Fruit fly (Drosophila melanogaster) whole organism, embryonic: ENCODE data around the gene CG12511.

Experiments
- BEAF-32 ChIP-seq: fragments of 200-800 bp; sonication (Bioruptor generic); optimal IDR thresholded peaks from 3 replicates; lab custom pipeline; 2017; ENCODE audit warnings: missing biosample characterization, missing genetic modification characterization, mild to moderate bottlenecking, moderate library complexity, missing genetic modification reagents
- Bgb ChIP-seq: fragments of 200-800 bp; sonication (Bioruptor generic); IDR thresholded peaks from 2 replicates; pipeline ENCODE4 v1.3.6; 2022; ENCODE audit warnings: missing biosample characterization, missing genetic modification characterization; ENCODE audit not compliant: partially characterized antibody
- Blimp-1 ChIP-seq: fragments of 200-800 bp; sonication (Bioruptor generic); optimal IDR thresholded peaks from 3 replicates; lab custom pipeline; 2018; ENCODE audit warnings: missing biosample characterization, missing genetic modification characterization, mild to moderate bottlenecking, moderate library complexity, missing genetic modification reagents
- CG1024 ChIP-seq: fragments of 200-800 bp; sonication (Bioruptor generic); IDR thresholded peaks from 2 replicates; pipeline ENCODE4 v1.3.6; 2022; ENCODE audit warnings: missing biosample characterization, missing genetic modification characterization
- CG11398 ChIP-seq: fragments of 200-800 bp; sonication (Bioruptor generic); optimal IDR thresholded peaks from 2 replicates; lab custom pipeline; 2016; ENCODE audit warnings: missing biosample characterization, missing genetic modification characterization
- CG11560 ChIP-seq: fragments of 200-800 bp; sonication (Bioruptor generic); IDR thresholded peaks from 3 replicates; pipeline ENCODE4 v1.3.6; 2022; ENCODE audit warnings: missing biosample characterization, missing genetic modification characterization
- CG12769 ChIP-seq: fragments of 200-800 bp; sonication (Bioruptor generic); optimal IDR thresholded peaks from 2 replicates; lab custom pipeline; 2019; ENCODE audit warnings: missing biosample characterization, mild to moderate bottlenecking, missing genetic modification characterization, moderate library complexity
- CG14441 ChIP-seq: fragments of 200-800 bp; sonication (Bioruptor generic); IDR thresholded peaks from 2 replicates; pipeline ENCODE4 v1.3.6; 2022; ENCODE audit warnings: missing biosample characterization, missing genetic modification characterization
- CG14860 ChIP-seq: fragments of 200-800 bp; sonication (Bioruptor generic); IDR thresholded peaks from 3 replicates; pipeline ENCODE4 v1.3.6; 2022; ENCODE audit warnings: missing biosample characterization, missing genetic modification characterization; ENCODE audit not compliant: partially characterized antibody
- CG16813 ChIP-seq: fragments of 200-800 bp; sonication (Bioruptor generic); IDR thresholded peaks from 3 replicates; pipeline ENCODE4 v1.3.6; 2022; ENCODE audit warnings: missing biosample characterization, missing genetic modification characterization; ENCODE audit not compliant: partially characterized antibody
- CG2202 ChIP-seq: fragments of 200-800 bp; sonication (Bioruptor generic); optimal IDR thresholded peaks from 2 replicates; lab custom pipeline; 2018; ENCODE audit warnings: missing biosample characterization, mild to moderate bottlenecking, missing genetic modification characterization
- CG34224 ChIP-seq: fragments of 200-800 bp; sonication (Bioruptor generic); IDR thresholded peaks from 3 replicates; pipeline ENCODE4 v1.3.6; 2022; ENCODE audit warnings: missing biosample characterization, missing genetic modification characterization; ENCODE audit not compliant: partially characterized antibody
- CG34376 ChIP-seq: fragments of 200-800 bp; sonication (Bioruptor generic); optimal IDR thresholded peaks from 2 replicates; lab custom pipeline; 2018; ENCODE audit warnings: missing biosample characterization, mild to moderate bottlenecking, missing genetic modification characterization
- CG6254 ChIP-seq: fragments of 200-800 bp; sonication (Bioruptor generic); optimal IDR thresholded peaks from 3 replicates; lab custom pipeline; 2017; ENCODE audit warnings: mild to moderate bottlenecking, missing biosample characterization, missing genetic modification reagents, missing genetic modification characterization
- CG6791 ChIP-seq: fragments of 200-800 bp; sonication (Bioruptor generic); IDR thresholded peaks from 3 replicates; pipeline ENCODE4 v1.3.6; 2022; ENCODE audit warnings: missing biosample characterization, missing genetic modification characterization; ENCODE audit not compliant: partially characterized antibody
- Dad ChIP-seq: fragments of 200-800 bp; sonication (Bioruptor generic); optimal IDR thresholded peaks from 3 replicates; lab custom pipeline; 2016; ENCODE audit warnings: missing biosample characterization, missing genetic modification characterization
- Dll ChIP-seq: fragments of 200-800 bp; sonication (Bioruptor generic); IDR thresholded peaks from 4 replicates; pipeline ENCODE4 v1.3.6; 2022; ENCODE audit warnings: missing biosample characterization, missing genetic modification characterization; ENCODE audit not compliant: partially characterized antibody
- Doc3 ChIP-seq: fragments of 200-800 bp; sonication (Bioruptor generic); IDR thresholded peaks from 3 replicates; pipeline ENCODE4 v1.3.6; 2022; ENCODE audit warnings: missing biosample characterization, missing genetic modification characterization; ENCODE audit not compliant: partially characterized antibody
- Dp ChIP-seq: fragments of 200-800 bp; sonication (Bioruptor generic); optimal IDR thresholded peaks from 2 replicates; lab custom pipeline; 2018; ENCODE audit warnings: missing biosample characterization, mild to moderate bottlenecking, missing genetic modification characterization, moderate library complexity
- E2f2 ChIP-seq: fragments of 200-800 bp; sonication (Bioruptor generic); IDR thresholded peaks from 2 replicates; pipeline ENCODE4 v1.3.6; 2022; ENCODE audit warnings: missing biosample characterization, missing genetic modification characterization
- Fer1 ChIP-seq: fragments of 200-800 bp; sonication (Bioruptor generic); optimal IDR thresholded peaks from 2 replicates; lab custom pipeline; 2017; ENCODE audit warnings: missing biosample characterization, mild to moderate bottlenecking, missing genetic modification characterization
- HLH4C ChIP-seq: fragments of 200-800 bp; sonication (Bioruptor generic); IDR thresholded peaks from 3 replicates; pipeline ENCODE4 v1.3.6; 2022; ENCODE audit warnings: missing biosample characterization, missing genetic modification characterization; ENCODE audit not compliant: partially characterized antibody
- HmgZ ChIP-seq: fragments of 200-800 bp; sonication (Bioruptor generic); optimal IDR thresholded peaks from 2 replicates; lab custom pipeline; 2018; ENCODE audit warnings: missing biosample characterization, mild to moderate bottlenecking, missing genetic modification characterization
- MBD-R2 ChIP-seq: fragments of 200-800 bp; sonication (Bioruptor generic); IDR thresholded peaks from 2 replicates; pipeline ENCODE4 v1.3.6; 2022; ENCODE audit warnings: missing biosample characterization, missing genetic modification characterization
- MESR4 ChIP-seq: fragments of 200-800 bp; sonication (Bioruptor generic); optimal IDR thresholded peaks from 2 replicates; lab custom pipeline; 2018; ENCODE audit warnings: missing biosample characterization, mild to moderate bottlenecking, missing genetic modification characterization, moderate library complexity
- Neu2 ChIP-seq: fragments of 200-800 bp; sonication (Bioruptor generic); optimal IDR thresholded peaks from 3 replicates; lab custom pipeline; 2016; ENCODE audit warnings: missing biosample characterization, missing genetic modification characterization, borderline replicate concordance
- Nf-YB ChIP-seq: fragments of 200-800 bp; sonication (Bioruptor generic); optimal IDR thresholded peaks from 3 replicates; lab custom pipeline; 2019; ENCODE audit warnings: missing biosample characterization, mild to moderate bottlenecking, missing genetic modification characterization, moderate library complexity
- Scr ChIP-seq: fragments of 200-800 bp; sonication (Bioruptor generic); IDR thresholded peaks from 2 replicates; pipeline ENCODE4 v1.3.6; 2022; ENCODE audit warnings: missing biosample characterization, missing genetic modification characterization; ENCODE audit not compliant: partially characterized antibody
- Sry-δ ChIP-seq: fragments of 200-800 bp; sonication (Bioruptor generic); optimal IDR thresholded peaks from 2 replicates; lab custom pipeline; 2016; ENCODE audit warnings: missing biosample characterization, missing genetic modification characterization
- al ChIP-seq: fragments of 200-800 bp; sonication (Bioruptor generic); IDR thresholded peaks from 2 replicates; pipeline ENCODE4 v1.3.6; 2022; ENCODE audit warnings: missing biosample characterization, missing genetic modification characterization
- amos ChIP-seq: fragments of 200-800 bp; sonication (Bioruptor generic); IDR thresholded peaks from 2 replicates; pipeline ENCODE4 v1.3.6; 2022; ENCODE audit warnings: missing biosample characterization, missing genetic modification characterization; ENCODE audit not compliant: partially characterized antibody
- bcd ChIP-seq: fragments of 200-800 bp; sonication (Bioruptor generic); optimal IDR thresholded peaks from 2 replicates; lab custom pipeline; 2017; ENCODE audit warnings: missing biosample characterization, mild to moderate bottlenecking, missing genetic modification characterization
- ci ChIP-seq: fragments of 200-800 bp; sonication (Bioruptor generic); IDR thresholded peaks from 3 replicates; pipeline ENCODE4 v1.3.6; 2022; ENCODE audit warnings: missing biosample characterization, missing genetic modification characterization
- exex ChIP-seq: fragments of 200-800 bp; sonication (Bioruptor generic); optimal IDR thresholded peaks from 4 replicates; lab custom pipeline; 2018; ENCODE audit warnings: missing biosample characterization, mild to moderate bottlenecking, missing genetic modification characterization, moderate library complexity
- grn ChIP-seq: fragments of 200-800 bp; sonication (Bioruptor generic); optimal IDR thresholded peaks from 3 replicates; lab custom pipeline; 2017; ENCODE audit warnings: missing biosample characterization, missing genetic modification characterization
- inv ChIP-seq: fragments of 200-800 bp; sonication (Bioruptor generic); IDR thresholded peaks from 2 replicates; pipeline ENCODE4 v1.3.6; 2022; ENCODE audit warnings: missing biosample characterization, missing genetic modification characterization; ENCODE audit not compliant: partially characterized antibody
- mirr ChIP-seq: fragments of 200-800 bp; sonication (Bioruptor generic); optimal IDR thresholded peaks from 3 replicates; lab custom pipeline; 2018; ENCODE audit warnings: missing biosample characterization, mild to moderate bottlenecking, missing genetic modification characterization
- nerfin-1 ChIP-seq: fragments of 200-800 bp; sonication (Bioruptor generic); optimal IDR thresholded peaks from 3 replicates; lab custom pipeline; 2019; ENCODE audit warnings: missing biosample characterization, mild to moderate bottlenecking, missing genetic modification characterization, moderate library complexity
- sd ChIP-seq: fragments of 200-800 bp; sonication (Bioruptor generic); optimal IDR thresholded peaks from 3 replicates; lab custom pipeline; 2018; ENCODE audit warnings: missing biosample characterization, mild to moderate bottlenecking, missing genetic modification characterization, moderate library complexity
- sens ChIP-seq: fragments of 200-800 bp; sonication (Bioruptor generic); peaks from one replicate; lab custom pipeline; 2016; ENCODE audit warnings: missing biosample characterization, missing genetic modification characterization
- stwl ChIP-seq: fragments of 200-800 bp; sonication (Bioruptor generic); optimal IDR thresholded peaks from 3 replicates; lab custom pipeline; 2018; ENCODE audit warnings: missing biosample characterization, mild to moderate bottlenecking, missing genetic modification characterization, moderate library complexity
- sug ChIP-seq: fragments of 200-800 bp; optimal IDR thresholded peaks from 2 replicates; lab custom pipeline; 2019; ENCODE audit warnings: missing biosample characterization, mild to moderate bottlenecking, missing genetic modification characterization, moderate library complexity
- tna ChIP-seq: fragments of 200-800 bp; sonication (Bioruptor generic); IDR thresholded peaks from 2 replicates; pipeline ENCODE4 v1.3.6; 2022; ENCODE audit warnings: missing biosample characterization, missing genetic modification characterization; ENCODE audit not compliant: partially characterized antibody
- vnd ChIP-seq: fragments of 200-800 bp; sonication (Bioruptor generic); IDR thresholded peaks from 3 replicates; pipeline ENCODE4 v1.3.6; 2022; ENCODE audit warnings: missing biosample characterization, missing genetic modification characterization; ENCODE audit not compliant: partially characterized antibody

CG12511 gene

dm6 chr2L:5716580-5716979 is 38.2 kb downstream of the CG12511 start, which contains the start of the genes CG14007 and CG34011:
CG14007 (minus strand) TSS chr2L:5716680.
CG34011 (plus strand) TSS chr2L:5716701.
- TF ChIP-seq al = no peak
- no peak for TF ChIP-seq CG2202 (tag; lab: Kevin White, UChicago)
- TF ChIP-seq CG6254 = no peak
- TF ChIP-seq bcd = no peak

- TF ChIP-seq Dll (peak; percentile 80), stwl (tag; lab: Kevin White, UChicago) (peak; percentile 77), HLH4C (GFP tag; lab: Robert Waterston, UW) (peak; percentile 79), Nf-YB (GFP tag; lab: Kevin White, UChicago) (no peak), Dp (peak; percentile 87), CG1024 (no peak), sens (GFP tag; lab: Kevin White, UChicago) (peak; percentile 43), CG11560 (tag; lab: Robert Waterston, UW) (no peak), CG14441 (GFP tag; lab: Robert Waterston, UW) (0 out of 2 replicates have a peak, but pooled peaks have one; percentile 7), Doc3 (GFP tag; lab: Robert Waterston, UW) (peak; percentile 75), Dad (GFP tag; lab: Kevin White, UChicago) (no peak), CG34224 (peak; percentile 79), sug (tag; lab: Kevin White, UChicago) (peak; percentile 75), grn (GFP tag; lab: Kevin White, UChicago) (peak; percentile 70), inv (peak; percentile 16; the same call in 1 of the 2 replicates), Fer1 (GFP tag; lab: Kevin White, UChicago) (no peak), ci (no peak), nerfin-1 (tag; lab: Kevin White, UChicago) (peak; percentile 85), CG16813 (peak; percentile 48; the same call in 1 of the 3 replicates), CG12769 (tag; lab: Kevin White, UChicago) (no peak), MBD-R2 (peak; percentile 39; the same call in 1 of the 2 replicates), tna (GFP tag; lab: Robert Waterston, UW) (peak; percentile 49; the same call in 1 of the 2 replicates), amos (GFP tag; lab: Robert Waterston, UW) (peak; percentile 55), Neu2 (GFP tag; lab: Kevin White, UChicago) (peak; percentile 66), Scr (peak; percentile 61), CG6791 (GFP tag; lab: Robert Waterston, UW) (peak; percentile 46; the same call in 1 of the 3 replicates), vnd (GFP tag; lab: Robert Waterston, UW) (peak; percentile 15; the same call in 1 of the 3 replicates), BEAF-32 (GFP tag; lab: Kevin White, UChicago) (peak; percentile 52), CG11398 (no peak), sd (peak; percentile 29), Blimp-1 (GFP tag; lab: Kevin White, UChicago) (no peak), mirr (GFP tag; lab: Kevin White, UChicago) (peak; percentile 27), MESR4 (GFP tag; lab: Kevin White, UChicago) (peak; percentile 13), E2f2 (peak; percentile 90), Bgb (peak; percentile 47; the same call in 1 of the 2 replicates), CG34376 (GFP tag; lab: Kevin White, UChicago) (peak; percentile 80), CG14860 (peak; percentile 54; the same call in 1 of the 3 replicates), Sry-δ (GFP tag; lab: Kevin White, UChicago) (peak; percentile 74), HmgZ (tag; lab: Kevin White, UChicago) (peak; percentile 2), exex (tag; lab: Kevin White, UChicago) (peak; percentile 94)
Observed at dm6 chr2L:5720407-5721228, 42.2 kb downstream of the CG12511 start, which contains the start of the genes CG11149 and sip1. CG11149 (minus strand) TSS chr2L:5720899. sip1 (plus strand) TSS chr2L:5721051.
